Fruit fly (Drosophila melanogaster) whole organism, embryonic: ENCODE data around the gene Ubc7.

ENCODE experiments used
- Atf3 ChIP-seq: fragments of 200-800 bp; sonication (Bioruptor generic); optimal IDR thresholded peaks from 3 replicates; lab custom pipeline; 2016; ENCODE audit warnings: missing biosample characterization, missing genetic modification characterization
- CG10321 ChIP-seq: fragments of 200-800 bp; sonication (Bioruptor generic); IDR thresholded peaks from 2 replicates; pipeline ENCODE4 v1.3.6; 2022; ENCODE audit warnings: missing biosample characterization, missing genetic modification characterization
- CG10366 ChIP-seq: fragments of 200-800 bp; sonication (Bioruptor generic); IDR thresholded peaks from 2 replicates; pipeline ENCODE4 v1.3.6; 2022; ENCODE audit warnings: missing biosample characterization, missing genetic modification characterization
- CG11085 ChIP-seq: fragments of 200-800 bp; sonication (Bioruptor generic); IDR thresholded peaks from 2 replicates; pipeline ENCODE4 v1.3.6; 2022; ENCODE audit warnings: missing biosample characterization, missing genetic modification characterization
- CG11456 ChIP-seq: fragments of 200-800 bp; sonication (Bioruptor generic); IDR thresholded peaks from 3 replicates; pipeline ENCODE4 v1.3.6; 2022; ENCODE audit warnings: missing biosample characterization, missing genetic modification characterization
- CG11560 ChIP-seq: fragments of 200-800 bp; sonication (Bioruptor generic); IDR thresholded peaks from 3 replicates; pipeline ENCODE4 v1.3.6; 2022; ENCODE audit warnings: missing biosample characterization, missing genetic modification characterization
- CG11695 ChIP-seq: fragments of 200-800 bp; sonication (Bioruptor generic); IDR thresholded peaks from 3 replicates; pipeline ENCODE4 v1.3.6; 2022; ENCODE audit warnings: missing biosample characterization, missing genetic modification characterization
- CG11696 ChIP-seq: fragments of 200-800 bp; sonication (Bioruptor generic); IDR thresholded peaks from 2 replicates; pipeline ENCODE4 v1.3.6; 2022; ENCODE audit warnings: missing biosample characterization, missing genetic modification characterization
- CG12299 ChIP-seq: fragments of 200-800 bp; sonication (Bioruptor generic); optimal IDR thresholded peaks from 2 replicates; lab custom pipeline; 2018; ENCODE audit warnings: missing biosample characterization, mild to moderate bottlenecking, missing genetic modification characterization
- CG12744 ChIP-seq: fragments of 200-800 bp; sonication (Bioruptor generic); optimal IDR thresholded peaks from 2 replicates; lab custom pipeline; 2016; ENCODE audit warnings: missing biosample characterization, missing genetic modification characterization
- CG13123 ChIP-seq: fragments of 200-800 bp; sonication (Bioruptor generic); optimal IDR thresholded peaks from 2 replicates; lab custom pipeline; 2016; ENCODE audit warnings: missing biosample characterization, missing genetic modification characterization
- CG14710 ChIP-seq: fragments of 200-800 bp; sonication (Bioruptor generic); optimal IDR thresholded peaks from 3 replicates; lab custom pipeline; 2019; ENCODE audit warnings: missing biosample characterization, mild to moderate bottlenecking, missing genetic modification characterization, moderate library complexity
- CG1529 ChIP-seq: fragments of 200-800 bp; sonication (Bioruptor generic); optimal IDR thresholded peaks from 3 replicates; lab custom pipeline; 2018; ENCODE audit warnings: missing biosample characterization, missing genetic modification characterization
- CG3995 ChIP-seq: fragments of 200-800 bp; sonication (Bioruptor generic); optimal IDR thresholded peaks from 3 replicates; lab custom pipeline; 2016; ENCODE audit warnings: missing biosample characterization, missing genetic modification characterization
- CG43689 ChIP-seq: fragments of 200-800 bp; sonication (Bioruptor generic); IDR thresholded peaks from 2 replicates; pipeline ENCODE4 v1.3.6; 2022; ENCODE audit warnings: missing biosample characterization, missing genetic modification characterization
- CG5180 ChIP-seq: fragments of 200-800 bp; sonication (Bioruptor generic); optimal IDR thresholded peaks from 3 replicates; lab custom pipeline; 2017; ENCODE audit warnings: missing biosample characterization, missing genetic modification characterization, mild to moderate bottlenecking, moderate library complexity, missing genetic modification reagents
- CG6813 ChIP-seq: fragments of 200-800 bp; sonication (Bioruptor generic); optimal IDR thresholded peaks from 2 replicates; lab custom pipeline; 2017; ENCODE audit warnings: missing biosample characterization, missing genetic modification characterization, mild to moderate bottlenecking, moderate library complexity, missing genetic modification reagents
- CG7786 ChIP-seq: fragments of 200-800 bp; sonication (Bioruptor generic); optimal IDR thresholded peaks from 2 replicates; lab custom pipeline; 2016; ENCODE audit warnings: missing biosample characterization, missing genetic modification characterization
- CG7963 ChIP-seq: fragments of 200-800 bp; sonication (Bioruptor generic); IDR thresholded peaks from 3 replicates; pipeline ENCODE4 v1.3.6; 2022; ENCODE audit warnings: missing biosample characterization, missing genetic modification characterization; ENCODE audit not compliant: partially characterized antibody
- CG9797 ChIP-seq: fragments of 200-800 bp; sonication (Bioruptor generic); optimal IDR thresholded peaks from 3 replicates; lab custom pipeline; 2018; ENCODE audit warnings: missing biosample characterization, mild to moderate bottlenecking, missing genetic modification characterization
- Fer1 ChIP-seq: fragments of 200-800 bp; sonication (Bioruptor generic); optimal IDR thresholded peaks from 2 replicates; lab custom pipeline; 2017; ENCODE audit warnings: missing biosample characterization, mild to moderate bottlenecking, missing genetic modification characterization
- HHEX ChIP-seq: fragments of 200-800 bp; sonication (Bioruptor generic); optimal IDR thresholded peaks from 3 replicates; lab custom pipeline; 2017; ENCODE audit warnings: missing biosample characterization, mild to moderate bottlenecking, missing genetic modification characterization, missing genetic modification reagents
- HLH4C ChIP-seq: fragments of 200-800 bp; sonication (Bioruptor generic); IDR thresholded peaks from 3 replicates; pipeline ENCODE4 v1.3.6; 2022; ENCODE audit warnings: missing biosample characterization, missing genetic modification characterization; ENCODE audit not compliant: partially characterized antibody
- Hand ChIP-seq: fragments of 200-800 bp; sonication (Bioruptor generic); optimal IDR thresholded peaks from 2 replicates; lab custom pipeline; 2017; ENCODE audit warnings: mild to moderate bottlenecking, missing biosample characterization, missing genetic modification reagents, missing genetic modification characterization
- MTF-1 ChIP-seq: fragments of 200-800 bp; sonication (Bioruptor generic); optimal IDR thresholded peaks from 2 replicates; lab custom pipeline; 2018; ENCODE audit warnings: missing biosample characterization, mild to moderate bottlenecking, missing genetic modification characterization, borderline replicate concordance
- Mrtf ChIP-seq: fragments of 200-800 bp; sonication (Bioruptor generic); IDR thresholded peaks from 3 replicates; pipeline ENCODE4 v1.3.6; 2022; ENCODE audit warnings: missing biosample characterization, missing genetic modification characterization
- Ptx1 ChIP-seq: fragments of 200-800 bp; sonication (Bioruptor generic); IDR thresholded peaks from 2 replicates; pipeline ENCODE4 v1.3.6; 2022; ENCODE audit warnings: missing biosample characterization, missing genetic modification characterization
- ap ChIP-seq: fragments of 200-800 bp; sonication (Bioruptor generic); IDR thresholded peaks from 2 replicates; pipeline ENCODE4 v1.3.6; 2022; ENCODE audit warnings: missing biosample characterization, missing genetic modification characterization
- cas ChIP-seq: fragments of 200-800 bp; sonication (Bioruptor generic); IDR thresholded peaks from 2 replicates; pipeline ENCODE4 v1.3.6; 2022; ENCODE audit warnings: missing biosample characterization, missing genetic modification characterization
- chn ChIP-seq: fragments of 200-800 bp; sonication (Bioruptor generic); optimal IDR thresholded peaks from 2 replicates; lab custom pipeline; 2016; ENCODE audit warnings: missing biosample characterization, missing genetic modification characterization
- ewg ChIP-seq: fragments of 200-800 bp; sonication (Bioruptor generic); optimal IDR thresholded peaks from 3 replicates; lab custom pipeline; 2017; ENCODE audit warnings: mild to moderate bottlenecking, missing biosample characterization, missing genetic modification reagents, missing genetic modification characterization
- eyg ChIP-seq: fragments of 200-800 bp; sonication (Bioruptor generic); optimal IDR thresholded peaks from 3 replicates; lab custom pipeline; 2016; ENCODE audit warnings: missing biosample characterization, missing genetic modification characterization
- fd64A ChIP-seq: fragments of 200-800 bp; sonication (Bioruptor generic); optimal IDR thresholded peaks from 3 replicates; lab custom pipeline; 2018; ENCODE audit warnings: missing biosample characterization, mild to moderate bottlenecking, missing genetic modification characterization
- ftz-f1 ChIP-seq: fragments of 200-800 bp; sonication (Bioruptor generic); optimal IDR thresholded peaks from 2 replicates; lab custom pipeline; 2016; ENCODE audit warnings: missing biosample characterization, missing genetic modification characterization
- lbe ChIP-seq: fragments of 200-800 bp; sonication (Bioruptor generic); optimal IDR thresholded peaks from 2 replicates; lab custom pipeline; 2016; ENCODE audit warnings: missing biosample characterization, mild to moderate bottlenecking, missing genetic modification characterization
- lola ChIP-seq, 3 experiments: fragments of >200 bp in 2 of 3; fragments of 200-800 bp in 1 of 3; sonication (Bioruptor generic) in 1 of 3; optimal IDR thresholded peaks; 2 replicates each; lab custom pipeline; 2017 to 2019; ENCODE audit warnings: missing biosample characterization in 3 of 3, missing genetic modification characterization in 3 of 3, mild to moderate bottlenecking in 1 of 3, moderate library complexity in 1 of 3
- mld ChIP-seq: fragments of 200-800 bp; sonication (Bioruptor generic); IDR thresholded peaks from 3 replicates; pipeline ENCODE4 v1.3.6; 2022; ENCODE audit warnings: missing biosample characterization, missing genetic modification characterization; ENCODE audit not compliant: partially characterized antibody
- pros ChIP-seq: fragments of 200-800 bp; sonication (Bioruptor generic); optimal IDR thresholded peaks from 3 replicates; lab custom pipeline; 2019; ENCODE audit warnings: missing biosample characterization, mild to moderate bottlenecking, missing genetic modification characterization, moderate library complexity
- row ChIP-seq: fragments of 200-800 bp; sonication (Bioruptor generic); IDR thresholded peaks from 3 replicates; pipeline ENCODE4 v1.3.6; 2022; ENCODE audit warnings: missing biosample characterization, missing genetic modification characterization
- sc ChIP-seq, 3 experiments: fragments of >200 bp in 2 of 3; fragments of 200-800 bp in 1 of 3; sonication (Bioruptor generic) in 1 of 3; optimal IDR thresholded peaks; 2 replicates in 2 of 3; 3 replicates in 1 of 3; lab custom pipeline; 2017; ENCODE audit warnings: mild to moderate bottlenecking in 1 of 3, missing biosample characterization in 1 of 3, missing genetic modification characterization in 1 of 3, missing genetic modification reagents in 1 of 3
- sens-2 ChIP-seq: fragments of 200-800 bp; sonication (Bioruptor generic); IDR thresholded peaks from 2 replicates; pipeline ENCODE4 v1.3.6; 2022; ENCODE audit warnings: missing biosample characterization, missing genetic modification characterization
- trem ChIP-seq: fragments of 200-800 bp; optimal IDR thresholded peaks from 3 replicates; lab custom pipeline; 2019; ENCODE audit warnings: missing biosample characterization, mild to moderate bottlenecking, missing genetic modification characterization, moderate library complexity
- zf30C ChIP-seq: fragments of 200-800 bp; sonication (Bioruptor generic); optimal IDR thresholded peaks from 3 replicates; lab custom pipeline; 2018; ENCODE audit warnings: missing biosample characterization, mild to moderate bottlenecking, missing genetic modification characterization
- zfh2 ChIP-seq: fragments of 200-800 bp; sonication (Bioruptor generic); optimal IDR thresholded peaks from 2 replicates; lab custom pipeline; 2016; ENCODE audit warnings: missing biosample characterization, missing genetic modification characterization

The Ubc7 gene

dm6 chrX:16552567-16552966 is 40.9 kb upstream of the Ubc7 start (continued):
- peak; percentile 83 for TF ChIP-seq CG6813
- peak; percentile 89 for TF ChIP-seq zf30C (GFP tag; lab: Kevin White, UChicago)
- TF ChIP-seq fd64A (GFP tag; lab: Kevin White, UChicago) = no peak
- TF ChIP-seq pros (GFP tag; lab: Kevin White, UChicago) = no peak
- TF ChIP-seq Ptx1 (GFP tag; lab: Robert Waterston, UW) = peak; percentile 74
- no peak for TF ChIP-seq CG10321 (GFP tag; lab: Robert Waterston, UW)
- peak in 1 of 3 experiments; percentile 71 for TF ChIP-seq lola (GFP tag; optimal IDR thresholded peaks at IDR 0.05; lab: Kevin White, UChicago)
- peak; percentile 80 for TF ChIP-seq Hand (GFP tag; lab: Kevin White, UChicago)
- TF ChIP-seq lbe = peak; percentile 73
- no peak for TF ChIP-seq HLH4C (GFP tag; lab: Robert Waterston, UW)
- peak; percentile 46 for TF ChIP-seq CG13123 (GFP tag; lab: Kevin White, UChicago)
- TF ChIP-seq Mrtf (GFP tag; lab: Robert Waterston, UW) = peak; percentile 75; the same call in 2 of the 3 replicates
- TF ChIP-seq CG12299 (tag; lab: Kevin White, UChicago) = peak; percentile 53
- no peak for TF ChIP-seq sc (optimal IDR thresholded peaks at IDR 0.05; lab: Kevin White, UChicago)
- peak; percentile 74 for TF ChIP-seq sc (GFP tag; optimal IDR thresholded peaks at IDR 0.05; lab: Kevin White, UChicago)
- TF ChIP-seq MTF-1 (GFP tag; lab: Kevin White, UChicago) = peak; percentile 60
- TF ChIP-seq CG11560 = peak; percentile 56; the same call in 1 of the 3 replicates
- peak; percentile 63 for TF ChIP-seq ap (GFP tag; lab: Robert Waterston, UW)
- peak; percentile 84 for TF ChIP-seq HHEX (GFP tag; lab: Kevin White, UChicago)
- no peak; the same call in 1 of the 3 replicates for TF ChIP-seq CG11456 (GFP tag; lab: Robert Waterston, UW)
- no peak for TF ChIP-seq mld (GFP tag; lab: Robert Waterston, UW)
- peak; percentile 54 for TF ChIP-seq zfh2
- peak; percentile 69 for TF ChIP-seq CG14710 (tag; lab: Kevin White, UChicago)
- peak; percentile 47 for TF ChIP-seq CG5180 (GFP tag; lab: Kevin White, UChicago)
- peak; percentile 61 for TF ChIP-seq CG7786 (GFP tag; lab: Kevin White, UChicago)
- TF ChIP-seq CG1529 (GFP tag; lab: Kevin White, UChicago) = peak; percentile 81
- peak; percentile 45 for TF ChIP-seq chn (GFP tag; lab: Kevin White, UChicago)
- TF ChIP-seq trem (tag; lab: Kevin White, UChicago) = peak; percentile 66
- no peak for TF ChIP-seq ftz-f1 (GFP tag; lab: Kevin White, UChicago)
- peak; percentile 65; the same call in 1 of the 2 replicates for TF ChIP-seq CG11696
- peak; percentile 56; the same call in 1 of the 2 replicates for TF ChIP-seq CG11085 (GFP tag; lab: Robert Waterston, UW)
- TF ChIP-seq CG10366 (GFP tag; lab: Robert Waterston, UW) = peak; percentile 72
- no peak for TF ChIP-seq CG7963 (GFP tag; lab: Robert Waterston, UW)
- no peak for TF ChIP-seq CG3995 (GFP tag; lab: Kevin White, UChicago)
- TF ChIP-seq Fer1 (GFP tag; lab: Kevin White, UChicago) = peak; percentile 79
- 0 out of 2 replicates have a peak, but pooled peaks have one; percentile 7 for TF ChIP-seq CG43689 (GFP tag; lab: Robert Waterston, UW)
- peak; percentile 90 for TF ChIP-seq CG11695 (GFP tag; lab: Robert Waterston, UW)
- 0 out of 2 replicates have a peak, but pooled peaks have one; percentile 39 for TF ChIP-seq cas (GFP tag; lab: Robert Waterston, UW)
- TF ChIP-seq row (GFP tag; lab: Robert Waterston, UW) = peak; percentile 82
- TF ChIP-seq CG9797 (GFP tag; lab: Kevin White, UChicago) = no peak
- TF ChIP-seq eyg = peak; percentile 57
- peak; percentile 74 for TF ChIP-seq sens-2
- TF ChIP-seq Atf3 (GFP tag; lab: Kevin White, UChicago) = peak; percentile 8
- TF ChIP-seq CG12744 (GFP tag; lab: Kevin White, UChicago) = peak; percentile 47
- peak; percentile 49 for TF ChIP-seq ewg (GFP tag; lab: Kevin White, UChicago)
